Fruit fly (Drosophila melanogaster): ENCODE results near the gene Nagk.

- TF ChIP-seq psq (optimal IDR thresholded peaks at IDR 0.05), result no peak
- no peak for TF ChIP-seq CG8478 (optimal IDR thresholded peaks at IDR 0.05)
- TF ChIP-seq Dll (optimal IDR thresholded peaks at IDR 0.05), result no peak
Observed at dm6 chr3R:15332994-15333393, 10.1 kb downstream of the Nagk start, which contains the start of the genes Fkbp39 and Cyfip.
